Worm (Caenorhabditis elegans) whole organism, early embryonic: ENCODE results near the gene nep-12.

Source experiments
- ama-1 ChIP-seq: fragments of 150-350 bp; optimal IDR thresholded peaks from 2 replicates; lab custom pipeline; 2014
- tbx-37 ChIP-seq: fragments of 200-800 bp; sonication (Bioruptor generic); conservative IDR thresholded peaks from 2 replicates; pipeline ENCODE4 v1.3.6; 2022; ENCODE audit warnings: missing genetic modification reagents, missing genetic modification characterization, missing compliant biosample characterization

DNA sequence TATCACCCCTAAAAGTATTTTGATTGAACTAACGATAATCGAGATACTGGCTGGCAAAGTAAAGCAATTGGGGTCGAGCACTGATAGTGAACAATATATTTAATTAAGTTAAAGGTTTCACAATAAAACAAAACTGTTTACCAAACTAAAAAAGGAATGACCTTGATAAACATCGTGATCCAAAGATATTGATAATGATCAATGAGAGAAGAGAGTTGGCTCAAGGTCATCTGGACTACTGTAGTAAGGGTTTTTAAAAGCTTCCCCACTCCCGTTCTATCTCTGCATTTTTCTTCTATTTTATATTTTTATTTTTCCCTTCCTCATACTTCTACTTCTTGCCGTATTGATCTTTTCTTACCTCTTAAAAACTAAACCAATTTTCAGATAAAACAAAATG, 34.8 kb downstream of the nep-12 start, which contains the start of gene F41C3.2:
- TF ChIP-seq tbx-37 (GFP tag; lab: Robert Waterston, UW), result no peak
- no peak for TF ChIP-seq ama-1
